Worm (Caenorhabditis elegans) whole organism, young adult: ENCODE measurements around the gene C35D10.6.

ENCODE experiments used
- B0035.1 ChIP-seq: sonication (generic microtip); optimal IDR thresholded peaks from 2 replicates; lab custom pipeline; 2016; ENCODE audit warnings: missing genetic modification characterization, mild to moderate bottlenecking, missing compliant biosample characterization, missing genotype, missing genetic modification reagents
- B0261.1 ChIP-seq: sonication (generic microtip); optimal IDR thresholded peaks from 2 replicates; lab custom pipeline; 2016; ENCODE audit warnings: mild to moderate bottlenecking, missing genetic modification characterization, moderate library complexity, missing compliant biosample characterization
- F10E7.11 ChIP-seq: sonication (generic microtip); optimal IDR thresholded peaks from 2 replicates; lab custom pipeline; 2017; ENCODE audit warnings: mild to moderate bottlenecking, missing genetic modification characterization, moderate library complexity, missing compliant biosample characterization
- F23B12.7 ChIP-seq: sonication (generic microtip); optimal IDR thresholded peaks from 2 replicates; lab custom pipeline; 2017; ENCODE audit warnings: missing genetic modification characterization, mild to moderate bottlenecking, missing compliant biosample characterization, antibody characterized with exemption, moderate library complexity; ENCODE audit not compliant: insufficient read depth
- F33H1.4 ChIP-seq: fragments of 200-800 bp; sonication (Bioruptor generic); IDR thresholded peaks from 2 replicates; pipeline ENCODE4 v1.3.6; 2022; ENCODE audit warnings: missing genetic modification reagents, missing genetic modification characterization, missing compliant biosample characterization
- F52B5.7 ChIP-seq: sonication (generic microtip); optimal IDR thresholded peaks from 2 replicates; lab custom pipeline; 2016; ENCODE audit warnings: mild to moderate bottlenecking, missing genetic modification characterization, missing compliant biosample characterization
- F55B11.4 ChIP-seq: sonication (generic microtip); optimal IDR thresholded peaks from 2 replicates; lab custom pipeline; 2016; ENCODE audit warnings: missing compliant biosample characterization, missing genetic modification characterization, borderline replicate concordance; ENCODE audit not compliant: insufficient read depth
- F57C9.4 ChIP-seq: sonication (generic microtip); optimal IDR thresholded peaks from 2 replicates; lab custom pipeline; 2017; ENCODE audit warnings: mild to moderate bottlenecking, missing genetic modification characterization, missing compliant biosample characterization
- T26A5.8 ChIP-seq: sonication (generic microtip); optimal IDR thresholded peaks from 2 replicates; lab custom pipeline; 2016; ENCODE audit warnings: missing genetic modification characterization, missing compliant biosample characterization
- Y53F4B.3 ChIP-seq: fragments of 200-800 bp; sonication (Bioruptor generic); IDR thresholded peaks from 2 replicates; pipeline ENCODE4 v1.3.6; 2022; ENCODE audit warnings: missing genetic modification reagents, missing genetic modification characterization, missing compliant biosample characterization
- Y56A3A.18 ChIP-seq: fragments of 200-800 bp; sonication (Bioruptor generic); IDR thresholded peaks from 2 replicates; pipeline ENCODE4 v1.3.6; 2022; ENCODE audit warnings: missing genetic modification reagents, missing genetic modification characterization, missing compliant biosample characterization
- akir-1 ChIP-seq: fragments of 200-800 bp; sonication (Bioruptor generic); optimal IDR thresholded peaks from 2 replicates; lab custom pipeline; 2018; ENCODE audit warnings: mild to moderate bottlenecking, missing genetic modification characterization, moderate library complexity, missing compliant biosample characterization
- ama-1 ChIP-seq, 3 experiments: fragments of 150-350 bp in 1 of 3; sonication (generic microtip) in 2 of 3; optimal IDR thresholded peaks; 2 replicates each; lab custom pipeline; 2014 to 2018; ENCODE audit warnings: missing biosample characterization in 2 of 3, missing genetic modification characterization in 2 of 3, missing genetic modification reagents in 2 of 3
- aptf-3 ChIP-seq: fragments of 200-800 bp; sonication (Bioruptor generic); IDR thresholded peaks from 2 replicates; pipeline ENCODE4 v1.3.6; 2022; ENCODE audit warnings: missing genetic modification characterization, missing compliant biosample characterization
- atf-7 ChIP-seq: sonication (generic microtip); optimal IDR thresholded peaks from 2 replicates; lab custom pipeline; 2017; ENCODE audit warnings: mild to moderate bottlenecking, missing genetic modification characterization, missing compliant biosample characterization
- attf-3 ChIP-seq: fragments of 200-800 bp; sonication (Bioruptor generic); conservative IDR thresholded peaks from 2 replicates; pipeline ENCODE4 v1.3.6; 2022; ENCODE audit warnings: missing genetic modification reagents, missing genetic modification characterization, missing compliant biosample characterization
- attf-5 ChIP-seq: fragments of 200-800 bp; sonication (Bioruptor generic); optimal IDR thresholded peaks from 2 replicates; lab custom pipeline; 2018; ENCODE audit warnings: mild to moderate bottlenecking, missing genetic modification characterization, missing compliant biosample characterization
- attf-6 ChIP-seq: fragments of 200-800 bp; sonication (Bioruptor generic); IDR thresholded peaks from 2 replicates; pipeline ENCODE4 v1.3.6; 2022; ENCODE audit warnings: missing genetic modification reagents, missing genetic modification characterization, missing compliant biosample characterization
- cebp-2 ChIP-seq: fragments of 200-800 bp; sonication (Bioruptor generic); IDR thresholded peaks from 2 replicates; pipeline ENCODE4 v1.3.6; 2022; ENCODE audit warnings: missing genetic modification characterization, missing compliant biosample characterization
- ceh-27 ChIP-seq: fragments of 200-800 bp; sonication (Bioruptor generic); optimal IDR thresholded peaks from 2 replicates; lab custom pipeline; 2018; ENCODE audit warnings: mild to moderate bottlenecking, missing genetic modification characterization, moderate library complexity, missing compliant biosample characterization
- ceh-79 ChIP-seq: sonication (generic microtip); optimal IDR thresholded peaks from 2 replicates; lab custom pipeline; 2017; ENCODE audit warnings: mild to moderate bottlenecking, missing genetic modification characterization, missing compliant biosample characterization
- ceh-91 ChIP-seq: fragments of 200-800 bp; sonication (Bioruptor generic); IDR thresholded peaks from 2 replicates; pipeline ENCODE4 v1.3.6; 2022; ENCODE audit warnings: missing genetic modification reagents, missing genetic modification characterization, missing compliant biosample characterization
- chd-7 ChIP-seq: sonication (generic microtip); optimal IDR thresholded peaks from 2 replicates; lab custom pipeline; 2016; ENCODE audit warnings: mild to moderate bottlenecking, missing genetic modification characterization, moderate library complexity, missing compliant biosample characterization
- dox-1 ChIP-seq: fragments of 200-800 bp; sonication (Bioruptor generic); IDR thresholded peaks from 2 replicates; pipeline ENCODE4 v1.3.6; 2022; ENCODE audit warnings: missing genetic modification reagents, missing genetic modification characterization, missing compliant biosample characterization
- dpl-1 ChIP-seq: fragments of 150-350 bp; optimal IDR thresholded peaks from 2 replicates; lab custom pipeline; 2014; ENCODE audit warnings: missing biosample characterization, missing genetic modification reagents, missing genetic modification characterization
- egl-18 ChIP-seq: fragments of 200-800 bp; sonication (Bioruptor generic); IDR thresholded peaks from 2 replicates; pipeline ENCODE4 v1.3.6; 2022; ENCODE audit warnings: missing genetic modification reagents, missing genetic modification characterization, missing compliant biosample characterization
- egrh-3 ChIP-seq: fragments of 200-800 bp; sonication (Bioruptor generic); IDR thresholded peaks from 2 replicates; pipeline ENCODE4 v1.3.6; 2022; ENCODE audit warnings: missing genetic modification reagents, missing genetic modification characterization, missing compliant biosample characterization
- gei-17 ChIP-seq: fragments of 200-800 bp; sonication (Bioruptor generic); optimal IDR thresholded peaks from 2 replicates; lab custom pipeline; 2018; ENCODE audit warnings: mild to moderate bottlenecking, missing genetic modification characterization, missing compliant biosample characterization
- hlh-12 ChIP-seq: sonication (generic microtip); optimal IDR thresholded peaks from 2 replicates; lab custom pipeline; 2016; ENCODE audit warnings: missing genetic modification characterization, missing compliant biosample characterization
- hsf-1 ChIP-seq: fragments of 200-800 bp; sonication (Bioruptor generic); IDR thresholded peaks from 2 replicates; pipeline ENCODE4 v1.3.6; 2022; ENCODE audit warnings: missing genetic modification reagents, missing genetic modification characterization, missing compliant biosample characterization
- lag-1 ChIP-seq: fragments of 200-800 bp; sonication (Bioruptor generic); IDR thresholded peaks from 2 replicates; pipeline ENCODE4 v1.3.6; 2022; ENCODE audit warnings: missing genetic modification reagents, missing genetic modification characterization, missing compliant biosample characterization
- lsy-27 ChIP-seq: sonication (generic microtip); optimal IDR thresholded peaks from 2 replicates; lab custom pipeline; 2017; ENCODE audit warnings: missing genetic modification characterization, mild to moderate bottlenecking, missing compliant biosample characterization, antibody characterized with exemption, missing genotype, borderline replicate concordance; ENCODE audit not compliant: insufficient read depth
- madf-3 ChIP-seq: fragments of 200-800 bp; sonication (Bioruptor generic); IDR thresholded peaks from 2 replicates; pipeline ENCODE4 v1.3.6; 2022; ENCODE audit warnings: missing genetic modification reagents, missing genetic modification characterization, missing compliant biosample characterization
- madf-8 ChIP-seq: fragments of 200-800 bp; sonication (Bioruptor generic); conservative IDR thresholded peaks from 2 replicates; pipeline ENCODE4 v1.3.6; 2022; ENCODE audit warnings: missing genetic modification reagents, missing genetic modification characterization, missing compliant biosample characterization
- mel-28 ChIP-seq: sonication (generic microtip); optimal IDR thresholded peaks from 2 replicates; lab custom pipeline; 2016; ENCODE audit warnings: borderline replicate concordance, mild to moderate bottlenecking, missing genetic modification characterization, missing compliant biosample characterization
- nfya-1 ChIP-seq: sonication (generic microtip); optimal IDR thresholded peaks from 2 replicates; lab custom pipeline; 2017; ENCODE audit warnings: antibody characterized with exemption, missing compliant biosample characterization, missing genetic modification characterization, borderline replicate concordance; ENCODE audit not compliant: insufficient read depth
- nfya-2 ChIP-seq: fragments of 200-800 bp; sonication (Bioruptor generic); IDR thresholded peaks from 2 replicates; pipeline ENCODE4 v1.3.6; 2022; ENCODE audit warnings: missing genetic modification reagents, missing genetic modification characterization, missing compliant biosample characterization
- nhr-120 ChIP-seq: fragments of 200-800 bp; sonication (Bioruptor generic); IDR thresholded peaks from 2 replicates; pipeline ENCODE4 v1.3.6; 2022; ENCODE audit warnings: missing genetic modification characterization, missing compliant biosample characterization
- nhr-90 ChIP-seq: sonication (generic microtip); optimal IDR thresholded peaks from 2 replicates; lab custom pipeline; 2016; ENCODE audit warnings: missing genotype, mild to moderate bottlenecking, missing genetic modification characterization, missing compliant biosample characterization
- rpc-1 ChIP-seq, 2 experiments: fragments of 150-350 bp in 1 of 2; sonication (generic microtip) in 1 of 2; optimal IDR thresholded peaks; 2 replicates each; lab custom pipeline; 2014 to 2018; ENCODE audit warnings: missing biosample characterization in 1 of 2, missing genetic modification characterization in 1 of 2, missing genetic modification reagents in 1 of 2, missing genotype in 1 of 2
- snpc-3.4 ChIP-seq: sonication (generic microtip); optimal IDR thresholded peaks from 2 replicates; lab custom pipeline; 2017; ENCODE audit warnings: missing genetic modification characterization, mild to moderate bottlenecking, missing compliant biosample characterization, antibody characterized with exemption, moderate library complexity, missing genotype, missing genetic modification reagents
- snpc-4 ChIP-seq, 5 experiments: fragments of 150-350 bp in 1 of 5; sonication (generic microtip) in 4 of 5; optimal IDR thresholded peaks; 2 replicates each; lab custom pipeline; 2014 to 2018; ENCODE audit warnings: missing genetic modification characterization in 5 of 5, missing biosample characterization in 3 of 5, antibody characterized with exemption in 2 of 5, mild to moderate bottlenecking in 2 of 5, missing compliant biosample characterization in 2 of 5, missing genotype in 2 of 5, moderate library complexity in 2 of 5, missing genetic modification reagents in 1 of 5
- sptf-2 ChIP-seq: fragments of 200-800 bp; sonication (Bioruptor generic); optimal IDR thresholded peaks from 2 replicates; lab custom pipeline; 2018; ENCODE audit warnings: mild to moderate bottlenecking, missing genetic modification characterization, missing compliant biosample characterization
- tbx-9 ChIP-seq: sonication (generic microtip); optimal IDR thresholded peaks from 2 replicates; lab custom pipeline; 2016; ENCODE audit warnings: borderline replicate concordance, missing genetic modification characterization, inconsistent platforms, missing compliant biosample characterization
- zfh-2 ChIP-seq: fragments of 200-800 bp; sonication (Bioruptor generic); conservative IDR thresholded peaks from 2 replicates; pipeline ENCODE4 v1.3.6; 2022; ENCODE audit warnings: missing genetic modification reagents, missing genetic modification characterization, missing compliant biosample characterization
- zim-3 ChIP-seq: sonication (generic microtip); optimal IDR thresholded peaks from 2 replicates; lab custom pipeline; 2017; ENCODE audit warnings: mild to moderate bottlenecking, missing genetic modification characterization, moderate library complexity, missing compliant biosample characterization

C35D10.6 gene

DNA sequence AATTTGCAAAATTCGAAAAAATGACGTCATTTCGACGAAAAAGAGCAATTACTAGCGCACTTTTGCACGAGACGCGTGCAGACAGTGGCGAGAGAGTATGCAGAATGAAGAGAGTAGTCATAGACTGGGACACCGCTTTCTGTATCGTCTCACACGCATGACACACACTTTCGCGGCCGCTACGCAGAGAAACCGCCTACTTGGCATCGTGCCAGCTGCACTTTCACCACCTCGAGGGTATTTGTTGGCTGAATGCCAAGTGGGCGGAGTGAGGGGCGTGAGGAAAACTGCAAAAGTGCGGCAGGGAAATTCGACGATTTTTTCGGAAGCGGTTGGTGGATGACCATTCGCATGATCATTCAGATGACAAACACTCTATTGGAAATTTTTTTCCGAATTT is 40.6 kb downstream of the C35D10.6 start (continued):
- peak; percentile 32 for TF ChIP-seq dpl-1 (GFP tag; lab: Kevin White, UChicago)
- TF ChIP-seq lsy-27: no peak
- TF ChIP-seq F57C9.4 (tag; lab: Kevin White, UChicago): peak; percentile 58
- TF ChIP-seq madf-3 (GFP tag; lab: Robert Waterston, UW): peak; percentile 95
- TF ChIP-seq hsf-1: peak; percentile 75
- TF ChIP-seq hlh-12: no peak
- TF ChIP-seq mel-28 (tag; lab: Kevin White, UChicago): peak; percentile 48
- TF ChIP-seq zfh-2 (GFP tag; lab: Robert Waterston, UW): peak; percentile 100
- TF ChIP-seq akir-1 (GFP tag; lab: Kevin White, UChicago): peak; percentile 86
- peak; percentile 93 for TF ChIP-seq ceh-79 (tag; lab: Kevin White, UChicago)
- TF ChIP-seq nfya-2 (GFP tag; lab: Robert Waterston, UW): no peak
- 0 out of 2 replicates have a peak, but pooled peaks have one; percentile 62 for TF ChIP-seq attf-6
- TF ChIP-seq T26A5.8 (tag; lab: Kevin White, UChicago): no peak
- TF ChIP-seq gei-17 (GFP tag; lab: Kevin White, UChicago): peak; percentile 92
- TF ChIP-seq cebp-2: no peak
- peak; percentile 58 for TF ChIP-seq sptf-2 (GFP tag; lab: Kevin White, UChicago)
- TF ChIP-seq F52B5.7 (tag; lab: Kevin White, UChicago): peak; percentile 95
- TF ChIP-seq F10E7.11: peak; percentile 80
- TF ChIP-seq egl-18 (GFP tag; lab: Robert Waterston, UW): peak; percentile 94
- peak; percentile 64 for TF ChIP-seq ceh-91
- no peak for TF ChIP-seq nfya-1 (tag; lab: Kevin White, UChicago)
- peak; percentile 76 for TF ChIP-seq attf-3 (GFP tag; lab: Robert Waterston, UW)
- TF ChIP-seq chd-7 (tag; lab: Kevin White, UChicago): peak; percentile 100
- TF ChIP-seq lag-1 (GFP tag; lab: Robert Waterston, UW): peak; percentile 86; the same call in 1 of the 2 replicates
- TF ChIP-seq ceh-27 (GFP tag; lab: Kevin White, UChicago): peak; percentile 100
- peak; percentile 69 for TF ChIP-seq snpc-4 (GFP tag; optimal IDR thresholded peaks at IDR 0.05; lab: Kevin White, UChicago)
- TF ChIP-seq snpc-4 (tag; optimal IDR thresholded peaks at IDR 0.05; lab: Kevin White, UChicago): peak; percentile 77 to 91 (median 82)
- no peak for TF ChIP-seq nhr-120 (GFP tag; lab: Robert Waterston, UW)
- TF ChIP-seq B0261.1 (tag; lab: Kevin White, UChicago): peak; percentile 37
- TF ChIP-seq F23B12.7 (tag; lab: Kevin White, UChicago): peak; percentile 41
- no peak for TF ChIP-seq Y53F4B.3
- TF ChIP-seq dox-1 (GFP tag; lab: Robert Waterston, UW): peak; percentile 99
- peak; percentile 100 for TF ChIP-seq atf-7 (tag; lab: Kevin White, UChicago)
- TF ChIP-seq snpc-3.4: no peak
- TF ChIP-seq aptf-3 (GFP tag; lab: Robert Waterston, UW): no peak
- TF ChIP-seq B0035.1 (tag; lab: Kevin White, UChicago): peak; percentile 93
- no peak for TF ChIP-seq rpc-1 (optimal IDR thresholded peaks at IDR 0.05; lab: Kevin White, UChicago)
- TF ChIP-seq rpc-1 (tag; optimal IDR thresholded peaks at IDR 0.05; lab: Kevin White, UChicago): no peak
- peak; percentile 97 for TF ChIP-seq nhr-90 (tag; lab: Kevin White, UChicago)
- peak; percentile 88 for TF ChIP-seq Y56A3A.18
- TF ChIP-seq madf-8 (GFP tag; lab: Robert Waterston, UW): peak; percentile 47
- TF ChIP-seq tbx-9 (tag; lab: Kevin White, UChicago): no peak
- no peak for TF ChIP-seq F55B11.4 (tag; lab: Kevin White, UChicago)
- TF ChIP-seq egrh-3 (GFP tag; lab: Robert Waterston, UW): peak; percentile 70
- TF ChIP-seq attf-5 (GFP tag; lab: Kevin White, UChicago): peak; percentile 99
- TF ChIP-seq zim-3: peak; percentile 64
- no peak for TF ChIP-seq ama-1 (optimal IDR thresholded peaks at IDR 0.05; lab: Kevin White, UChicago)
- no peak for TF ChIP-seq ama-1 (GFP tag; optimal IDR thresholded peaks at IDR 0.05; lab: Kevin White, UChicago)
- TF ChIP-seq F33H1.4 (GFP tag; lab: Robert Waterston, UW): peak; percentile 78
